Fruit fly (Drosophila melanogaster): Measurements from ENCODE around the gene CG14130.

DNA sequence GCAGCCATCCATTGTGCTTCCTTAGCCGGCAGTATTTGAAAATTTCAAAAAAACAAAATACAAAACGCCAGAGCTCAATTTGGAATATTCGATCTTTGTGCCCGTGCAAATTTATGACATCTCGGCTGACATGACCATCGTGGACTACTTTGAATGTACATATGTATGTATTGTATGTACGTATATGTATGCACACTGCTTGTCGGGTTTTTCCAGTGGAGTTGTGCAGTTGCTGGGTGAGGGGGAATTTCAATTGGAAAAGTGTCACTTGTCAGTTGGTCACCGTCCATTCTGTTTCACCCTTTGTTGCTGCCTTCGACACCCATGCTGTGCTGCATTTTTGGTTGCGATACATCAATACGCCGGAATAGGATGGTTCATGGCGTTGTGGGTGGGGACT lies 32.5 kb downstream of the CG14130 start, which contains the start of gene CG12521:
- TF ChIP-seq sens-2 (GFP tag; IDR thresholded peaks at IDR 0.05), result no peak
- TF ChIP-seq CG4820 (GFP tag; optimal IDR thresholded peaks at IDR 0.05), result no peak
- no peak for TF ChIP-seq yki (optimal IDR thresholded peaks at IDR 0.05)
- TF ChIP-seq CG3726 (GFP tag; IDR thresholded peaks at IDR 0.05), result no peak
- TF ChIP-seq CG7271 (tag; optimal IDR thresholded peaks at IDR 0.05), result no peak
- no peak for TF ChIP-seq sd (tag; optimal IDR thresholded peaks at IDR 0.05)
- no peak for TF ChIP-seq CG6683 (GFP tag; optimal IDR thresholded peaks at IDR 0.05)
- no peak for TF ChIP-seq da (GFP tag; optimal IDR thresholded peaks at IDR 0.05)
- TF ChIP-seq sug (tag; optimal IDR thresholded peaks at IDR 0.05), result no peak
- TF ChIP-seq cas (GFP tag; IDR thresholded peaks at IDR 0.05), result no peak
- no peak for TF ChIP-seq CG1832 (GFP tag; optimal IDR thresholded peaks at IDR 0.05)
- no peak for TF ChIP-seq kay (GFP tag; optimal IDR thresholded peaks at IDR 0.05)
- no peak for TF ChIP-seq ERR (GFP tag; optimal IDR thresholded peaks at IDR 0.05)

All from whole organism, embryonic.